Fruit fly (Drosophila melanogaster) whole organism, prepupa: ENCODE measurements around the gene CG9582.

Experiments used
- CG6854 ChIP-seq: fragments of 200-800 bp; sonication (Bioruptor generic); optimal IDR thresholded peaks from 2 replicates; lab custom pipeline; 2017; ENCODE audit warnings: missing biosample characterization, mild to moderate bottlenecking, missing genetic modification characterization
- OdsH ChIP-seq: fragments of 200-800 bp; sonication (Bioruptor generic); optimal IDR thresholded peaks from 3 replicates; lab custom pipeline; 2016; ENCODE audit warnings: missing biosample characterization, missing genetic modification characterization
- vri ChIP-seq: fragments of 200-800 bp; sonication (Bioruptor generic); optimal IDR thresholded peaks from 3 replicates; lab custom pipeline; 2016; ENCODE audit warnings: missing biosample characterization, mild to moderate bottlenecking, missing genetic modification characterization

DNA sequence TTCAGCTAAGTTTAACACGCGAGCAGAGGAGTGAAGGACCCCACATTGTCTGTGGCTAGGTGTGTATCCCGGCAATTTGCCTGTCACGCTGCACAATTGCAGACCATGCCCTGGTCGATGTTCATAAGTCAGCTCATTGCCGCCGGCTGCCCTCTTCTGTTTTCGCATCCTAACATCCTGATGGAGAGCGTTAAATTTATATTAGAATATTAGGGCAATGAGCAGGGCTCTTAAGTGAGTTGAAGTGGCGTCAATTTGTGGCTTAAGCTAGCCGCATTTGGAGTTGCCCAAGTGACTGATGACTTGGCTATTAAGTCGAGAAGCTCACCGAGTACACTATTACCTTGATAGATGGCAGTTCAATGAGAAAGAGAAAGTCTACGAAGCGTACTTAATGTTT is 5.5 kb downstream of the CG9582 start:
- TF ChIP-seq OdsH (GFP tag; lab: Kevin White, UChicago), result no peak
- no peak for TF ChIP-seq CG6854 (GFP tag; lab: Kevin White, UChicago)
- TF ChIP-seq vri, result no peak
